Fruit fly (Drosophila melanogaster) whole organism, embryonic: Measurements from ENCODE around the gene Cyp313a4.

Experiments used
- Aef1 ChIP-seq: fragments of 200-800 bp; sonication (Bioruptor generic); IDR thresholded peaks from 3 replicates; pipeline ENCODE4 v1.3.6; 2022; ENCODE audit warnings: missing biosample characterization, missing genetic modification characterization
- Bdp1 ChIP-seq: fragments of 200-800 bp; sonication (Bioruptor generic); optimal IDR thresholded peaks from 3 replicates; lab custom pipeline; 2016; ENCODE audit warnings: missing biosample characterization, missing genetic modification characterization
- Blimp-1 ChIP-seq: fragments of 200-800 bp; sonication (Bioruptor generic); optimal IDR thresholded peaks from 3 replicates; lab custom pipeline; 2018; ENCODE audit warnings: missing biosample characterization, missing genetic modification characterization, mild to moderate bottlenecking, moderate library complexity, missing genetic modification reagents
- BtbVII ChIP-seq: fragments of 200-800 bp; sonication (Bioruptor generic); optimal IDR thresholded peaks from 3 replicates; lab custom pipeline; 2017; ENCODE audit warnings: missing biosample characterization, mild to moderate bottlenecking, missing genetic modification characterization
- CG10147 ChIP-seq: fragments of 200-800 bp; sonication (Bioruptor generic); optimal IDR thresholded peaks from 2 replicates; lab custom pipeline; 2019; ENCODE audit warnings: missing biosample characterization, mild to moderate bottlenecking, missing genetic modification characterization, moderate library complexity
- CG11456 ChIP-seq: fragments of 200-800 bp; sonication (Bioruptor generic); IDR thresholded peaks from 3 replicates; pipeline ENCODE4 v1.3.6; 2022; ENCODE audit warnings: missing biosample characterization, missing genetic modification characterization
- CG12104 ChIP-seq: fragments of 200-800 bp; sonication (Bioruptor generic); optimal IDR thresholded peaks from 3 replicates; lab custom pipeline; 2016; ENCODE audit warnings: missing biosample characterization, missing genetic modification characterization
- CG16863 ChIP-seq: fragments of 200-800 bp; sonication (Bioruptor generic); optimal IDR thresholded peaks from 3 replicates; lab custom pipeline; 2016; ENCODE audit warnings: missing biosample characterization, missing genetic modification characterization
- CG2678 ChIP-seq: fragments of 200-800 bp; sonication (Bioruptor generic); optimal IDR thresholded peaks from 3 replicates; lab custom pipeline; 2019; ENCODE audit warnings: missing biosample characterization, mild to moderate bottlenecking, missing genetic modification characterization, moderate library complexity
- CG2875 ChIP-seq: fragments of 200-800 bp; sonication (Bioruptor generic); optimal IDR thresholded peaks from 2 replicates; lab custom pipeline; 2017; ENCODE audit warnings: missing biosample characterization, mild to moderate bottlenecking, missing genetic modification characterization, missing genetic modification reagents
- CG34422 ChIP-seq: fragments of 200-800 bp; sonication (Bioruptor generic); IDR thresholded peaks from 3 replicates; pipeline ENCODE4 v1.3.6; 2022; ENCODE audit warnings: missing biosample characterization, missing genetic modification characterization
- CG6654 ChIP-seq: fragments of 200-800 bp; sonication (Bioruptor generic); optimal IDR thresholded peaks from 2 replicates; lab custom pipeline; 2017; ENCODE audit warnings: missing biosample characterization, mild to moderate bottlenecking, missing genetic modification characterization
- CG6813 ChIP-seq: fragments of 200-800 bp; sonication (Bioruptor generic); optimal IDR thresholded peaks from 2 replicates; lab custom pipeline; 2017; ENCODE audit warnings: missing biosample characterization, missing genetic modification characterization, mild to moderate bottlenecking, moderate library complexity, missing genetic modification reagents
- CG6854 ChIP-seq: fragments of 200-800 bp; sonication (Bioruptor generic); optimal IDR thresholded peaks from 3 replicates; lab custom pipeline; 2017; ENCODE audit warnings: missing biosample characterization, mild to moderate bottlenecking, missing genetic modification characterization
- CG7928 ChIP-seq: fragments of 200-800 bp; sonication (Bioruptor generic); optimal IDR thresholded peaks from 2 replicates; lab custom pipeline; 2017; ENCODE audit warnings: missing biosample characterization, mild to moderate bottlenecking, missing genetic modification characterization
- CG9437 ChIP-seq: fragments of 200-800 bp; sonication (Bioruptor generic); optimal IDR thresholded peaks from 2 replicates; lab custom pipeline; 2018; ENCODE audit warnings: missing biosample characterization, mild to moderate bottlenecking, missing genetic modification characterization
- CG9817 ChIP-seq: fragments of 200-800 bp; sonication (Bioruptor generic); optimal IDR thresholded peaks from 2 replicates; lab custom pipeline; 2018; ENCODE audit warnings: missing biosample characterization, mild to moderate bottlenecking, missing genetic modification characterization, moderate library complexity
- Fer2 ChIP-seq: fragments of 200-800 bp; sonication (Bioruptor generic); optimal IDR thresholded peaks from 2 replicates; lab custom pipeline; 2018; ENCODE audit warnings: missing biosample characterization, mild to moderate bottlenecking, missing genetic modification characterization, moderate library complexity
- HLH4C ChIP-seq: fragments of 200-800 bp; sonication (Bioruptor generic); IDR thresholded peaks from 3 replicates; pipeline ENCODE4 v1.3.6; 2022; ENCODE audit warnings: missing biosample characterization, missing genetic modification characterization; ENCODE audit not compliant: partially characterized antibody
- HmgZ ChIP-seq: fragments of 200-800 bp; sonication (Bioruptor generic); optimal IDR thresholded peaks from 2 replicates; lab custom pipeline; 2018; ENCODE audit warnings: missing biosample characterization, mild to moderate bottlenecking, missing genetic modification characterization
- Hr3 ChIP-seq: fragments of 200-800 bp; sonication (Bioruptor generic); optimal IDR thresholded peaks from 3 replicates; lab custom pipeline; 2016; ENCODE audit warnings: missing biosample characterization, missing genetic modification characterization
- Oli ChIP-seq: fragments of 200-800 bp; sonication (Bioruptor generic); optimal IDR thresholded peaks from 2 replicates; lab custom pipeline; 2018; ENCODE audit warnings: missing biosample characterization, mild to moderate bottlenecking, missing genetic modification characterization, moderate library complexity
- Stat92E ChIP-seq, 3 experiments: fragments of >200 bp in 2 of 3; fragments of 200-800 bp in 1 of 3; sonication (Bioruptor generic) in 1 of 3; optimal IDR thresholded peaks; 2 replicates each; lab custom pipeline; 2017 to 2019; ENCODE audit warnings: missing biosample characterization in 3 of 3, missing genetic modification characterization in 3 of 3, mild to moderate bottlenecking in 1 of 3, moderate library complexity in 1 of 3
- Tbp ChIP-seq: fragments of >200 bp; optimal IDR thresholded peaks from 2 replicates; lab custom pipeline; 2018; ENCODE audit warnings: missing biosample characterization, missing genetic modification characterization
- Usf ChIP-seq: fragments of 200-800 bp; sonication (Bioruptor generic); optimal IDR thresholded peaks from 2 replicates; lab custom pipeline; 2017; ENCODE audit warnings: missing genotype, missing biosample characterization, missing genetic modification characterization
- Xrp1 ChIP-seq: fragments of 200-800 bp; sonication (Bioruptor generic); IDR thresholded peaks from 2 replicates; pipeline ENCODE4 v1.3.6; 2022; ENCODE audit warnings: missing biosample characterization, missing genetic modification characterization
- ara ChIP-seq: fragments of 200-800 bp; sonication (Bioruptor generic); IDR thresholded peaks from 2 replicates; pipeline ENCODE4 v1.3.6; 2022; ENCODE audit warnings: missing biosample characterization, missing genetic modification characterization
- ato ChIP-seq: fragments of 200-800 bp; sonication (Bioruptor generic); IDR thresholded peaks from 2 replicates; pipeline ENCODE4 v1.3.6; 2022; ENCODE audit warnings: missing biosample characterization, missing genetic modification characterization; ENCODE audit not compliant: partially characterized antibody
- bsh ChIP-seq, 2 experiments: fragments of 200-800 bp; sonication (Bioruptor generic); optimal IDR thresholded peaks; 2 replicates each; lab custom pipeline; 2017 to 2018; ENCODE audit warnings: mild to moderate bottlenecking in 2 of 2, missing biosample characterization in 2 of 2, missing genetic modification characterization in 2 of 2, moderate library complexity in 1 of 2
- cad ChIP-seq: fragments of >200 bp; optimal IDR thresholded peaks from 2 replicates; lab custom pipeline; 2017; ENCODE audit warnings: missing biosample characterization, missing genetic modification characterization
- chinmo ChIP-seq: fragments of 200-800 bp; sonication (Bioruptor generic); IDR thresholded peaks from 4 replicates; pipeline ENCODE4 v1.3.6; 2022; ENCODE audit warnings: missing biosample characterization, missing genetic modification characterization; ENCODE audit not compliant: partially characterized antibody
- da ChIP-seq: fragments of 200-800 bp; sonication (Bioruptor generic); optimal IDR thresholded peaks from 2 replicates; lab custom pipeline; 2016; ENCODE audit warnings: missing biosample characterization, missing genetic modification characterization
- ind ChIP-seq: fragments of 200-800 bp; sonication (Bioruptor generic); optimal IDR thresholded peaks from 3 replicates; lab custom pipeline; 2016; ENCODE audit warnings: missing biosample characterization, missing genetic modification characterization
- jigr1 ChIP-seq: fragments of 200-800 bp; sonication (Bioruptor generic); IDR thresholded peaks from 3 replicates; pipeline ENCODE4 v1.3.6; 2022; ENCODE audit warnings: missing biosample characterization, missing genetic modification characterization
- lilli ChIP-seq: fragments of 200-800 bp; sonication (Bioruptor generic); optimal IDR thresholded peaks from 3 replicates; lab custom pipeline; 2016; ENCODE audit warnings: missing biosample characterization, missing genetic modification characterization
- mam ChIP-seq: fragments of 200-800 bp; sonication (Bioruptor generic); optimal IDR thresholded peaks from 3 replicates; lab custom pipeline; 2016; ENCODE audit warnings: missing biosample characterization, missing genetic modification characterization
- mirr ChIP-seq: fragments of 200-800 bp; sonication (Bioruptor generic); optimal IDR thresholded peaks from 3 replicates; lab custom pipeline; 2018; ENCODE audit warnings: missing biosample characterization, mild to moderate bottlenecking, missing genetic modification characterization
- org-1 ChIP-seq: fragments of 200-800 bp; sonication (Bioruptor generic); optimal IDR thresholded peaks from 2 replicates; lab custom pipeline; 2017; ENCODE audit warnings: missing biosample characterization, missing genetic modification characterization
- pan ChIP-seq, 4 experiments: fragments of >200 bp in 3 of 4; fragments of 200-800 bp in 1 of 4; sonication (Bioruptor generic) in 1 of 4; optimal IDR thresholded peaks in 3 of 4; IDR thresholded peaks in 1 of 4; 2 replicates each; pipeline versions ENCODE4 v1.3.6 to Lab custom; 2017 to 2022; ENCODE audit warnings: missing biosample characterization in 2 of 4, missing genetic modification characterization in 2 of 4, mixed read lengths in 1 of 4
- pfk ChIP-seq: fragments of 200-800 bp; sonication (Bioruptor generic); optimal IDR thresholded peaks from 2 replicates; lab custom pipeline; 2018; ENCODE audit warnings: missing biosample characterization, mild to moderate bottlenecking, missing genetic modification characterization, moderate library complexity
- pita ChIP-seq: fragments of 200-800 bp; sonication (Bioruptor generic); optimal IDR thresholded peaks from 2 replicates; lab custom pipeline; 2017; ENCODE audit warnings: missing biosample characterization, mild to moderate bottlenecking, missing genetic modification characterization
- rib ChIP-seq: fragments of 200-800 bp; sonication (Bioruptor generic); IDR thresholded peaks from 2 replicates; pipeline ENCODE4 v1.3.6; 2022; ENCODE audit warnings: missing biosample characterization, missing genetic modification characterization
- run ChIP-seq: fragments of 200-800 bp; sonication (Bioruptor generic); optimal IDR thresholded peaks from 3 replicates; lab custom pipeline; 2018; ENCODE audit warnings: missing biosample characterization, mild to moderate bottlenecking, missing genetic modification characterization
- slbo ChIP-seq: fragments of 200-800 bp; sonication (Bioruptor generic); IDR thresholded peaks from 2 replicates; pipeline ENCODE4 v1.3.6; 2022; ENCODE audit warnings: missing biosample characterization, missing genetic modification characterization
- trh ChIP-seq: fragments of 200-800 bp; sonication (Bioruptor generic); optimal IDR thresholded peaks from 2 replicates; lab custom pipeline; 2016; ENCODE audit warnings: missing biosample characterization, missing genetic modification characterization
- twi ChIP-seq: fragments of 200-800 bp; optimal IDR thresholded peaks from 2 replicates; lab custom pipeline; 2019; ENCODE audit warnings: missing biosample characterization, mild to moderate bottlenecking, missing genetic modification characterization, moderate library complexity
- unpg ChIP-seq: fragments of 200-800 bp; sonication (Bioruptor generic); optimal IDR thresholded peaks from 3 replicates; lab custom pipeline; 2018; ENCODE audit warnings: missing biosample characterization, mild to moderate bottlenecking, missing genetic modification characterization, moderate library complexity
- vnd ChIP-seq: fragments of 200-800 bp; sonication (Bioruptor generic); IDR thresholded peaks from 3 replicates; pipeline ENCODE4 v1.3.6; 2022; ENCODE audit warnings: missing biosample characterization, missing genetic modification characterization; ENCODE audit not compliant: partially characterized antibody

Cyp313a4 gene

DNA sequence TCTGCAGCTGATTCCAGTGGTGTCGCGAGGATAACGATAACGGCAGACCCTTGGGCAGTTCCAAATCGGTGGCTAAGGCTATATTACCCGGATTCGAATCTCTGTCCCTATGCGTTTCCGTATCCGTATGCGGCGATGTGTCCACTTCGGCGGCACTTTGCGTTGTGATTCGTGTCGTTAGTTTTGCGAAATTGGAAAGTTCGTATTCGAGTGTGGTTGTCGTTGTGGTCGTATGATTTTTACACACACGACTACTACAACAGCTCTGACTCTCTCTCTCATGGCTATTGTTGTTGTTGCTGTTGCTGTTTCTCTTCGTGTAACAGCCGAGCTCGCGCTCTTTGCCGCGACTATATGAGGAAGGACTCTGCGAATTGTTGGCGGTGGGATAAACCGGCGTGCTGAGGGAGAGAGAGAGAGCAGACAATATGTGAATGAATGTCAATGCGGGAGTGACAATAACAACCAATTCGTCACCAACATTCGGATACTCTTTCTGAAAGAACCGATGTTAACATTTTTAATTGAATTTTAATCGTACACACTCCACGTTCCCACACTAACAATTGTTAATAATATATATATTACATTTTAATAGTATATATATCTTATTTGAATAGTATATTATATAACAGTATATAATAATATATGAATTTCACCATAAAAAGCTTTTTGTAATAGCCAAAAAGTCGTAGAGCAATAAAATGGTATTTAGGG lies 38.6 kb upstream of the Cyp313a4 start (continued):
- TF ChIP-seq twi (tag; lab: Kevin White, UChicago) (no peak), Blimp-1 (GFP tag; lab: Kevin White, UChicago) (peak; percentile 45), pfk (no peak), mirr (GFP tag; lab: Kevin White, UChicago) (peak; percentile 9), Usf (no peak), da (GFP tag; lab: Kevin White, UChicago) (no peak), CG10147 (GFP tag; lab: Kevin White, UChicago) (peak; percentile 51), CG2875 (no peak), CG2678 (tag; lab: Kevin White, UChicago) (peak; percentile 73), cad (GFP tag; lab: Kevin White, UChicago) (no peak), ara (GFP tag; lab: Robert Waterston, UW) (no peak), slbo (GFP tag; lab: Robert Waterston, UW) (peak; percentile 34; the same call in 1 of the 2 replicates), unpg (GFP tag; lab: Kevin White, UChicago) (peak; percentile 55), CG34422 (GFP tag; lab: Robert Waterston, UW) (no peak), CG6654 (no peak), Tbp (GFP tag; lab: Kevin White, UChicago) (no peak), ind (GFP tag; lab: Kevin White, UChicago) (peak; percentile 8), vnd (no peak), CG9437 (peak; percentile 26), mam (GFP tag; lab: Kevin White, UChicago) (no peak), jigr1 (no peak), CG6854 (GFP tag; lab: Kevin White, UChicago) (peak; percentile 35), BtbVII (GFP tag; lab: Kevin White, UChicago) (peak; percentile 36), CG7928 (GFP tag; lab: Kevin White, UChicago) (no peak), Aef1 (GFP tag; lab: Robert Waterston, UW) (peak; percentile 17; the same call in 2 of the 3 replicates), bsh (GFP tag; optimal IDR thresholded peaks at IDR 0.05; lab: Kevin White, UChicago) (peak; percentile 17 to 33), ato (peak; percentile 37; the same call in 1 of the 2 replicates), Bdp1 (no peak), CG6813 (GFP tag; lab: Kevin White, UChicago) (peak; percentile 51), CG11456 (no peak), pita (no peak), Hr3 (GFP tag; lab: Kevin White, UChicago) (peak; percentile 23), Oli (tag; lab: Kevin White, UChicago) (peak; percentile 36), rib (GFP tag; lab: Robert Waterston, UW) (peak; percentile 84; the same call in 1 of the 2 replicates), CG12104 (peak; percentile 13), HLH4C (GFP tag; lab: Robert Waterston, UW) (no peak), CG16863 (no peak), Stat92E (GFP tag; optimal IDR thresholded peaks at IDR 0.05; lab: Kevin White, UChicago) (no peak), CG9817 (tag; lab: Kevin White, UChicago) (no peak), HmgZ (tag; lab: Kevin White, UChicago) (peak; percentile 16), chinmo (0 out of 4 replicates have a peak, but pooled peaks have one; percentile 79), org-1 (GFP tag; lab: Kevin White, UChicago) (peak; percentile 18), Fer2 (tag; lab: Kevin White, UChicago) (peak; percentile 33), Xrp1 (GFP tag; lab: Robert Waterston, UW) (peak; percentile 36; the same call in 1 of the 2 replicates), pan (optimal IDR thresholded peaks at IDR 0.05; lab: Kevin White, UChicago) (no peak), pan (GFP tag; optimal IDR thresholded peaks at IDR 0.05 in 1 of 2, IDR thresholded peaks at IDR 0.05 in 1 of 2) (no peak), trh (GFP tag; lab: Kevin White, UChicago) (no peak), run (tag; lab: Kevin White, UChicago) (no peak), lilli (GFP tag; lab: Kevin White, UChicago) (peak; percentile 11)
